Fruit fly (Drosophila melanogaster) whole organism, embryonic: Measurements from ENCODE around the gene Iru.

Experiments used
- Abd-B ChIP-seq: fragments of 200-800 bp; sonication (Bioruptor generic); optimal IDR thresholded peaks from 2 replicates; lab custom pipeline; 2018; ENCODE audit warnings: missing biosample characterization, mild to moderate bottlenecking, missing genetic modification characterization, moderate library complexity
- B-H2 ChIP-seq: fragments of 200-800 bp; sonication (Bioruptor generic); optimal IDR thresholded peaks from 2 replicates; lab custom pipeline; 2018; ENCODE audit warnings: missing biosample characterization, mild to moderate bottlenecking, missing genetic modification characterization
- BEAF-32 ChIP-seq: fragments of 200-800 bp; sonication (Bioruptor generic); optimal IDR thresholded peaks from 3 replicates; lab custom pipeline; 2017; ENCODE audit warnings: missing biosample characterization, missing genetic modification characterization, mild to moderate bottlenecking, moderate library complexity, missing genetic modification reagents
- CG12155 ChIP-seq: fragments of 200-800 bp; sonication (Bioruptor generic); optimal IDR thresholded peaks from 3 replicates; lab custom pipeline; 2016; ENCODE audit warnings: missing biosample characterization, missing genetic modification characterization
- CG12942 ChIP-seq: fragments of 200-800 bp; sonication (Bioruptor generic); optimal IDR thresholded peaks from 3 replicates; lab custom pipeline; 2016; ENCODE audit warnings: missing biosample characterization, missing genetic modification characterization
- CG15514 ChIP-seq: fragments of 200-800 bp; sonication (Bioruptor generic); optimal IDR thresholded peaks from 3 replicates; lab custom pipeline; 2017; ENCODE audit warnings: missing biosample characterization, missing genetic modification characterization, mild to moderate bottlenecking, moderate library complexity, missing genetic modification reagents
- CG1603 ChIP-seq: fragments of 200-800 bp; sonication (Bioruptor generic); optimal IDR thresholded peaks from 2 replicates; lab custom pipeline; 2019; ENCODE audit warnings: missing biosample characterization, mild to moderate bottlenecking, missing genetic modification characterization, moderate library complexity
- CG2116 ChIP-seq: fragments of 200-800 bp; sonication (Bioruptor generic); optimal IDR thresholded peaks from 3 replicates; lab custom pipeline; 2018; ENCODE audit warnings: missing biosample characterization, mild to moderate bottlenecking, missing genetic modification characterization
- CG6272 ChIP-seq: fragments of 200-800 bp; sonication (Bioruptor generic); IDR thresholded peaks from 2 replicates; pipeline ENCODE4 v1.3.6; 2022; ENCODE audit warnings: missing biosample characterization, missing genetic modification characterization
- CG6765 ChIP-seq: fragments of 200-800 bp; sonication (Bioruptor generic); optimal IDR thresholded peaks from 3 replicates; lab custom pipeline; 2017; ENCODE audit warnings: missing biosample characterization, mild to moderate bottlenecking, missing genetic modification characterization
- CG7928 ChIP-seq: fragments of 200-800 bp; sonication (Bioruptor generic); optimal IDR thresholded peaks from 2 replicates; lab custom pipeline; 2017; ENCODE audit warnings: missing biosample characterization, mild to moderate bottlenecking, missing genetic modification characterization
- CG8765 ChIP-seq: fragments of 200-800 bp; sonication (Bioruptor generic); IDR thresholded peaks from 2 replicates; pipeline ENCODE4 v1.3.6; 2022; ENCODE audit warnings: missing biosample characterization, missing genetic modification characterization
- CTCF ChIP-seq: fragments of 200-800 bp; sonication (Bioruptor generic); optimal IDR thresholded peaks from 2 replicates; lab custom pipeline; 2017; ENCODE audit warnings: missing biosample characterization, mild to moderate bottlenecking, missing genetic modification characterization, moderate library complexity
- CoRest ChIP-seq: fragments of 200-800 bp; sonication (Bioruptor generic); optimal IDR thresholded peaks from 3 replicates; lab custom pipeline; 2018; ENCODE audit warnings: missing biosample characterization, mild to moderate bottlenecking, missing genetic modification characterization, moderate library complexity
- Dek ChIP-seq: fragments of 200-800 bp; sonication (Bioruptor generic); optimal IDR thresholded peaks from 3 replicates; lab custom pipeline; 2019; ENCODE audit warnings: missing biosample characterization, mild to moderate bottlenecking, missing genetic modification characterization, moderate library complexity
- Dp ChIP-seq: fragments of 200-800 bp; sonication (Bioruptor generic); optimal IDR thresholded peaks from 2 replicates; lab custom pipeline; 2018; ENCODE audit warnings: missing biosample characterization, mild to moderate bottlenecking, missing genetic modification characterization, moderate library complexity
- Drgx ChIP-seq: fragments of 200-800 bp; sonication (Bioruptor generic); IDR thresholded peaks from 2 replicates; pipeline ENCODE4 v1.3.6; 2022; ENCODE audit warnings: missing biosample characterization, missing genetic modification characterization
- E2f2 ChIP-seq: fragments of 200-800 bp; sonication (Bioruptor generic); IDR thresholded peaks from 2 replicates; pipeline ENCODE4 v1.3.6; 2022; ENCODE audit warnings: missing biosample characterization, missing genetic modification characterization
- Elba2 ChIP-seq: fragments of 200-800 bp; sonication (Bioruptor generic); optimal IDR thresholded peaks from 3 replicates; lab custom pipeline; 2016; ENCODE audit warnings: missing biosample characterization, missing genetic modification characterization
- Ets97D ChIP-seq: fragments of 200-800 bp; sonication (Bioruptor generic); optimal IDR thresholded peaks from 3 replicates; lab custom pipeline; 2016; ENCODE audit warnings: missing biosample characterization, missing genetic modification characterization
- HmgZ ChIP-seq: fragments of 200-800 bp; sonication (Bioruptor generic); optimal IDR thresholded peaks from 2 replicates; lab custom pipeline; 2018; ENCODE audit warnings: missing biosample characterization, mild to moderate bottlenecking, missing genetic modification characterization
- Med ChIP-seq: fragments of 200-800 bp; sonication (Bioruptor generic); peaks from one replicate; lab custom pipeline; 2016; ENCODE audit warnings: missing biosample characterization, missing genetic modification characterization, mild to moderate bottlenecking, inconsistent platforms, moderate library complexity
- Myb ChIP-seq: fragments of 200-800 bp; sonication (Bioruptor generic); optimal IDR thresholded peaks from 2 replicates; lab custom pipeline; 2016; ENCODE audit warnings: missing biosample characterization, missing genetic modification characterization
- Stat92E ChIP-seq, 3 experiments: fragments of >200 bp in 2 of 3; fragments of 200-800 bp in 1 of 3; sonication (Bioruptor generic) in 1 of 3; optimal IDR thresholded peaks; 2 replicates each; lab custom pipeline; 2017 to 2019; ENCODE audit warnings: missing biosample characterization in 3 of 3, missing genetic modification characterization in 3 of 3, mild to moderate bottlenecking in 1 of 3, moderate library complexity in 1 of 3
- Xrp1 ChIP-seq: fragments of 200-800 bp; sonication (Bioruptor generic); IDR thresholded peaks from 2 replicates; pipeline ENCODE4 v1.3.6; 2022; ENCODE audit warnings: missing biosample characterization, missing genetic modification characterization
- YL-1 ChIP-seq: fragments of 200-800 bp; sonication (Bioruptor generic); optimal IDR thresholded peaks from 3 replicates; lab custom pipeline; 2017; ENCODE audit warnings: missing biosample characterization, mild to moderate bottlenecking, missing genetic modification characterization
- crp ChIP-seq, 2 experiments: fragments of 200-800 bp; sonication (Bioruptor generic); optimal IDR thresholded peaks; 2 replicates in 1 of 2; 3 replicates in 1 of 2; lab custom pipeline; 2017; ENCODE audit warnings: missing biosample characterization in 2 of 2, missing genetic modification characterization in 2 of 2, mild to moderate bottlenecking in 1 of 2, moderate library complexity in 1 of 2
- esg ChIP-seq: fragments of 200-800 bp; sonication (Bioruptor generic); conservative IDR thresholded peaks from 2 replicates; pipeline ENCODE4 v1.3.6; 2022; ENCODE audit warnings: missing biosample characterization, missing genetic modification characterization
- kah ChIP-seq: fragments of 200-800 bp; sonication (Bioruptor generic); optimal IDR thresholded peaks from 2 replicates; lab custom pipeline; 2018; ENCODE audit warnings: missing biosample characterization, mild to moderate bottlenecking, missing genetic modification characterization
- nom ChIP-seq: fragments of 200-800 bp; sonication (Bioruptor generic); optimal IDR thresholded peaks from 2 replicates; lab custom pipeline; 2017; ENCODE audit warnings: missing biosample characterization, missing genetic modification characterization, mild to moderate bottlenecking, moderate library complexity, missing genetic modification reagents
- phol ChIP-seq: fragments of 200-800 bp; sonication (Bioruptor generic); optimal IDR thresholded peaks from 3 replicates; lab custom pipeline; 2018; ENCODE audit warnings: missing biosample characterization, mild to moderate bottlenecking, missing genetic modification characterization, moderate library complexity
- pzg ChIP-seq: fragments of 200-800 bp; sonication (Bioruptor generic); optimal IDR thresholded peaks from 3 replicates; lab custom pipeline; 2018; ENCODE audit warnings: missing biosample characterization, mild to moderate bottlenecking, missing genetic modification characterization, moderate library complexity
- ro ChIP-seq: fragments of 200-800 bp; sonication (Bioruptor generic); IDR thresholded peaks from 2 replicates; pipeline ENCODE4 v1.3.6; 2022; ENCODE audit warnings: missing biosample characterization, missing genetic modification characterization
- sug ChIP-seq: fragments of 200-800 bp; optimal IDR thresholded peaks from 2 replicates; lab custom pipeline; 2019; ENCODE audit warnings: missing biosample characterization, mild to moderate bottlenecking, missing genetic modification characterization, moderate library complexity
- ttk ChIP-seq: fragments of 200-800 bp; sonication (Bioruptor generic); IDR thresholded peaks from 2 replicates; pipeline ENCODE4 v2.1.2; 2022; ENCODE audit warnings: missing biosample characterization, missing genetic modification characterization
- zfh2 ChIP-seq: fragments of 200-800 bp; sonication (Bioruptor generic); optimal IDR thresholded peaks from 2 replicates; lab custom pipeline; 2016; ENCODE audit warnings: missing biosample characterization, missing genetic modification characterization

The Iru gene

dm6 chr3R:9008202-9008601, 1.9 kb downstream of the Iru start, which contains the start of gene CG11983 (continued):
- TF ChIP-seq Med (GFP tag; lab: Kevin White, UChicago) = peak; percentile 53
- TF ChIP-seq CTCF (GFP tag; lab: Kevin White, UChicago) = peak; percentile 55
- TF ChIP-seq CG7928 = no peak
- peak; percentile 73 for TF ChIP-seq Ets97D
- TF ChIP-seq YL-1 (GFP tag; lab: Kevin White, UChicago) = peak; percentile 8
- TF ChIP-seq BEAF-32 (GFP tag; lab: Kevin White, UChicago) = peak; percentile 30
- peak; percentile 60 for TF ChIP-seq HmgZ (tag; lab: Kevin White, UChicago)
- TF ChIP-seq CG12155 (GFP tag; lab: Kevin White, UChicago) = peak; percentile 24
- TF ChIP-seq zfh2 = no peak
- TF ChIP-seq nom (GFP tag; lab: Kevin White, UChicago) = peak; percentile 44
- peak; percentile 81 for TF ChIP-seq E2f2 (GFP tag; lab: Robert Waterston, UW)
- TF ChIP-seq Dp (GFP tag; lab: Kevin White, UChicago) = peak; percentile 82
- TF ChIP-seq Myb (GFP tag; lab: Kevin White, UChicago) = peak; percentile 95
- TF ChIP-seq B-H2 (GFP tag; lab: Kevin White, UChicago) = peak; percentile 54
- TF ChIP-seq CG2116 (GFP tag; lab: Kevin White, UChicago) = peak; percentile 31
- peak; percentile 48 for TF ChIP-seq CoRest (tag; lab: Kevin White, UChicago)
- peak; percentile 83 for TF ChIP-seq pzg (GFP tag; lab: Kevin White, UChicago)
- no peak for TF ChIP-seq kah (GFP tag; lab: Kevin White, UChicago)
- no peak for TF ChIP-seq ro
- peak; percentile 22 for TF ChIP-seq Elba2 (GFP tag; lab: Kevin White, UChicago)
- peak; percentile 37 for TF ChIP-seq sug (tag; lab: Kevin White, UChicago)
- no peak for TF ChIP-seq esg
- TF ChIP-seq CG6765 (GFP tag; lab: Kevin White, UChicago) = no peak
- peak in 1 of 2 experiments; percentile 80 for TF ChIP-seq crp (GFP tag; optimal IDR thresholded peaks at IDR 0.05; lab: Kevin White, UChicago)
- no peak for TF ChIP-seq CG6272 (GFP tag; lab: Robert Waterston, UW)
- peak; percentile 79 for TF ChIP-seq CG15514 (GFP tag; lab: Kevin White, UChicago)
- peak; percentile 56 for TF ChIP-seq CG1603
- TF ChIP-seq Stat92E (GFP tag; optimal IDR thresholded peaks at IDR 0.05; lab: Kevin White, UChicago) = peak in 1 of 3 experiments; percentile 79
- TF ChIP-seq phol (tag; lab: Kevin White, UChicago) = no peak
- no peak for TF ChIP-seq Abd-B (GFP tag; lab: Kevin White, UChicago)
- TF ChIP-seq Dek = peak; percentile 29
- no peak for TF ChIP-seq CG12942 (GFP tag; lab: Kevin White, UChicago)

dm6 chr3R:9010695-9011094, 4.4 kb downstream of the Iru start:
- TF ChIP-seq CG8765 (no peak), Drgx (GFP tag; lab: Robert Waterston, UW) (peak; percentile 39; the same call in 1 of the 2 replicates)

DNA sequence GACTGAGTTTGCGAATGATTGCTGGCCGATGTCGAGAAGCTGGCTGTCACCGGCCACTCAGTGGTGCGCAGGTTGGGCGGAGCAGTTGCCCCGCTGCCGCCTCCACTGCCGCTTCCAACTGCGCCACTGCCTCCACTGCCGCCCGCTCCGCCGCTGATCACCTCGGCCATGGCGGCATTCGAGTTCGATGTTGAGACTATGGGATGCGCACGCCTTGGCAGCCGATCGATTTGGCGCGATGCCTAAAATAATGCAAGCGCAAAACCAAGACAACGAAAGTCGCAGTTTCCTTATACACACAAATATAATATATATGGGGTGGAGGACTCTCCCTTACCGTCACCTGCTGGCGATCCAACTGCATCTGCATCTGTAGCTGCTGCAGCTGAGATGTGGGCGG, 5.5 kb downstream of the Iru start:
- TF ChIP-seq Med (GFP tag; lab: Kevin White, UChicago) (peak; percentile 7), ttk (GFP tag; lab: Robert Waterston, UW) (no peak), Drgx (GFP tag; lab: Robert Waterston, UW) (peak; percentile 17; the same call in 1 of the 2 replicates), Xrp1 (GFP tag; lab: Robert Waterston, UW) (no peak), CG2116 (GFP tag; lab: Kevin White, UChicago) (no peak)
